Worm (Caenorhabditis elegans): Measurements from ENCODE around the gene mps-4.

- TF ChIP-seq pha-4 (tag; optimal IDR thresholded peaks at IDR 0.05) (no peak), ztf-11 (tag; optimal IDR thresholded peaks at IDR 0.05) (no peak), unc-62 (GFP tag; optimal IDR thresholded peaks at IDR 0.05) (no peak), nhr-28 (tag; optimal IDR thresholded peaks at IDR 0.05) (no peak)
Observed at ce11 chrIII:8268296-8268695, 3.3 kb downstream of the mps-4 start, which contains the start of the genes F09G8.7 and crn-7.
